Worm (Caenorhabditis elegans): ENCODE measurements around the gene hsp-60.

Gene hsp-60

ce11 chrIII:1603776-1604175 is 15.8 kb upstream of the hsp-60 start:
- no peak for TF ChIP-seq him-1 (tag; optimal IDR thresholded peaks at IDR 0.05)
- TF ChIP-seq dao-5 (tag; optimal IDR thresholded peaks at IDR 0.05), result no peak
- TF ChIP-seq W03F9.2 (tag; optimal IDR thresholded peaks at IDR 0.05), result no peak

DNA sequence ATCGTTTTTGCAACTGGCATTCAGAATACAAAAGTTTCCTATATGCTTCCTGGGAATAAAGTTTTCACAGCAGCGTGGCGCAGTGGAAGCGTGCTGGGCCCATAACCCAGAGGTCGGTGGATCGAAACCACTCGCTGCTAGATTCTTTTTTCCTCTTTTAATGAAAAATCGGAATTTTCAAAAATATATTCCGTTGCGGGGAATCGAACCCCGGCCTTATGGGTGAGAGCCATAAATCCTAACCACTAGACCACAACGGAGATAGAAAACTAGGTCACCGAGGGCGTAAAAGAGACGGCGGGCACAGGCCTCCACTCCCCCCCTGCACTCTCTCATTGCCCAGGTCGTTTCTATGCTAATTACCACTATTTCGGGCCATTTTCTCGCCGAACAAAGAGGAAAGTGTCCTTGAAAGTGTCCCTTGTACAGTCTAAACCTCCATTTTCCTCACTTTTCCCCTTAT is 15.0 kb upstream of the hsp-60 start, which contains the start of gene Y22D7AL.6:
Gene Y22D7AL.6 (plus strand): TSS at position 413 of the 463 bp plus-strand sequence.
- peak; percentile 40 for TF ChIP-seq him-1 (tag; optimal IDR thresholded peaks at IDR 0.05)
- peak; percentile 12 for TF ChIP-seq W03F9.2 (tag; optimal IDR thresholded peaks at IDR 0.05)
- peak; percentile 31 for TF ChIP-seq dao-5 (tag; optimal IDR thresholded peaks at IDR 0.05)

- TF ChIP-seq W03F9.2 (tag; optimal IDR thresholded peaks at IDR 0.05) (no peak), dao-5 (tag; optimal IDR thresholded peaks at IDR 0.05) (no peak), him-1 (tag; optimal IDR thresholded peaks at IDR 0.05) (no peak)
These were observed 11.9 kb upstream of the hsp-60 start for ce11 chrIII:1607659-1608058.

DNA sequence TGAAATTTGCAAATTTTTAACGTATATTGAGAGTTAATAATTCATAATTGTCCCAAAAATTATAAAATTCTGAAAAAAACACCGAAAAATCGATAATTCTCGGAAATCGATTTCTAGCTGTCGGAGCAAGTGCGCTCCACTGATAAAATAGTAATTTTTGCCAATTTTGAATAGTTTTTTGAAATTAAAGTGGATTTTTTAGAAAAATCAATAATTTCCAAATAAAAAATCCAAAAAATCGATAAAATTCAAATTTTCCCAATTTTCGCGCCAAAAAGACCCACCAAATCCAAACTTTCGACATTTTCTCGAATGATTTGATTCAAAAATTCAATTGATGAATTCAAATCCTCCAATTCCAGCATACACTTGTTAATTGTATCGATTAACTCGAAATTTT is 8.6 kb upstream of the hsp-60 start:
- TF ChIP-seq dao-5 (tag; optimal IDR thresholded peaks at IDR 0.05), result no peak

- TF ChIP-seq dao-5 (tag; optimal IDR thresholded peaks at IDR 0.05) (no peak), W03F9.2 (tag; optimal IDR thresholded peaks at IDR 0.05) (no peak), him-1 (tag; optimal IDR thresholded peaks at IDR 0.05) (no peak)
These were observed 6.5 kb upstream of the hsp-60 start for ce11 chrIII:1612974-1613568.

DNA sequence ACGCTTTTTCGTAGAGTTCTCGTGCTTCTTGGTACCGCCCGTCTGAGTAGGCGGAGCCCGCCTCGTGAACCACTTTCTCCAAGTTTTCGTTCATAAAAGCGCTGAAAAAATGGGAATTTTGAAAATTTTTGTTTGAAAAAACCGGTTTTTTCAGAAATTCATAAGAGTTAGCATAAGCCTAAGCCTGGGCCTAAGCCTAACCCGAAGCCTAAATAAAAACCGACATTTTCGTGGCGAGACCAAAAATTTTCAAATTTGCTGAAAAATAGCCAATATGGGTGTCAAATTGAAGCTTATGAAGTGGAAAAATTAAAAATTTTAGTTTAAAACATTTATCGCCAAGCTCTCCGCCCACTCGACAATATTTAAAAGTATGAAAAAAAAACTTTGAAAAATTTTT is 5.6 kb upstream of the hsp-60 start, which contains the start of gene Y22D7AL.9:
Gene Y22D7AL.9 (minus strand): TSS at position 101 of the 400 bp plus-strand sequence.
- TF ChIP-seq him-1 (tag; optimal IDR thresholded peaks at IDR 0.05), result no peak
- no peak for TF ChIP-seq W03F9.2 (tag; optimal IDR thresholded peaks at IDR 0.05)
- TF ChIP-seq dao-5 (tag; optimal IDR thresholded peaks at IDR 0.05), result no peak

DNA sequence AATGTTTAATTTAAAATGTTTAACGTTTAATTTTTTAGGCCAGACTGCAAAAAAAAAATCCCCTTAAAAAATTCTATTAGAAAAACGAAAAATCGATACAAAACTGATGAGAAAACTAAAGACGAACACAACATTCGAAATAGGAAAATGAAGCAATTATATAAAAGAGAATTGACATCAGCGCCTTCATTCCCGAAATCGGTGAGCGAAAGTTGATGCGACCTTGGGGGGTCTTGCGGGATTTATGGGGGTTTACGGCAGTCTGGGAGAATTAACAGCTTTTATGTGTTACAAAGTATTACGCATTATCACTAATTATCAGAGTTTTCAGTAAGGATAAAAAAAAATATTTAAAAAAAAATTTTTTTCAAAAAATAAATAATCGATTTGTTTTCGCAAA is 5.1 kb upstream of the hsp-60 start:
- TF ChIP-seq him-1 (tag; optimal IDR thresholded peaks at IDR 0.05) (no peak), W03F9.2 (tag; optimal IDR thresholded peaks at IDR 0.05) (no peak), dao-5 (tag; optimal IDR thresholded peaks at IDR 0.05) (no peak)

DNA sequence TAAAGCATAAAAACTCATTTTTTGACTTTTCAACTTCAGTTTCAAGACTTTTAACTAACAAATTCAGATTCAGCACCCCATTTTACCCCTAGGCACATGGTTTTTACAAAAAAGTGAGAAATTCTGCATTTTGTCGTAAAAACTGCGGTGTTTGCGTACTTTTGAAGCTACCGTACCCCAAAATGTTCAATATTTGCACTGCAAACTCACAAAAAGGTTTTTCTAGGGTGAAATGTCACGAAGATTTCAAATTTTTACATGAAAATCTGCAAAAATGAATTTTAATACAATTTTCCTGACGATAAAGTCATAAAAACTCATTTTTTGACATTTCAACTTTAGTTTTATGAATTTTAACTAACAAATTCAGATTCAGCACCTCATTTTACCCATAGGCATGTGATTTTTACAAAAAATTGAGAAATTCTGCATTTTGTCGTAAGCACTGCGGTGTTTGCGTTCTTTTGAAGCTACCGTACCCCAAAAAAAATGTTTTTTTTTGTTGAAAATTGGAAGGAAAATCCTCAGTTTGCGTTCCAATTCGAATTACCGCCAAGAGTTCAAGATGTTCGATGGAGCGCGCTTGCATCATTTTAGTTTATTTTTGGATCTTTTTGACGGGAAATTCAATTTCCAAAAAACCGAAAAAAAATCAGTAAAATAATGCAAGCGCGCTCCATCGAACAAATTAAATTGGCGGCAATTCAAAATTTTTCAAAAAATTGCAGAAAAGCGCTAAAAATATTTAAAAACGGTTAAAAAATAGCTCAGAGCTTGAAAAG is 3.1 kb upstream of the hsp-60 start:
- no peak for TF ChIP-seq W03F9.2 (tag; optimal IDR thresholded peaks at IDR 0.05)
- peak; percentile 33 for TF ChIP-seq dao-5 (tag; optimal IDR thresholded peaks at IDR 0.05)
- TF ChIP-seq him-1 (tag; optimal IDR thresholded peaks at IDR 0.05), result no peak

- TF ChIP-seq him-1 (tag; optimal IDR thresholded peaks at IDR 0.05), result no peak
- no peak for TF ChIP-seq W03F9.2 (tag; optimal IDR thresholded peaks at IDR 0.05)
- TF ChIP-seq dao-5 (tag; optimal IDR thresholded peaks at IDR 0.05), result no peak
These were observed 1.2 kb upstream of the hsp-60 start for ce11 chrIII:1618312-1618711.

- TF ChIP-seq W03F9.2 (tag; optimal IDR thresholded peaks at IDR 0.05) (peak; percentile 93), dao-5 (tag; optimal IDR thresholded peaks at IDR 0.05) (peak; percentile 67), him-1 (tag; optimal IDR thresholded peaks at IDR 0.05) (peak; percentile 94)
These were observed 627 bp upstream of the hsp-60 start, which contains the start of gene Y22D7AL.10 for ce11 chrIII:1618915-1619314. Gene Y22D7AL.10, minus strand, starts transcription at chrIII:1618929.

DNA sequence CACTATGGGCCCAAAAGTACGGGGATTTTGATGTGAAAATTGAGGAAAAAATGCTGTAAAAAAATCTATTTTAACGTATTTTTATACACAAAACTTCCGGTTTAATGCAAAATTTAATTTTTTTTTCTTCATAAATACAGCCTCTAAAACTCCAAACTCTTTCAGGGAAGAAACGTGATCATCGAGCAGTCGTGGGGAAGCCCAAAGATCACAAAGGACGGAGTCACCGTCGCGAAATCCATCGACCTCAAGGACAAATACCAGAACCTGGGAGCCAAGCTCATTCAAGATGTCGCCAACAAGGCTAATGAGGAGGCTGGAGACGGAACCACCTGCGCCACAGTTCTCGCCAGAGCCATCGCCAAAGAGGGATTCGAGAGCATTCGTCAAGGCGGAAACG is 348 bp downstream of the hsp-60 start:
- no peak for TF ChIP-seq W03F9.2 (tag; optimal IDR thresholded peaks at IDR 0.05)
- no peak for TF ChIP-seq dao-5 (tag; optimal IDR thresholded peaks at IDR 0.05)
- no peak for TF ChIP-seq him-1 (tag; optimal IDR thresholded peaks at IDR 0.05)

DNA sequence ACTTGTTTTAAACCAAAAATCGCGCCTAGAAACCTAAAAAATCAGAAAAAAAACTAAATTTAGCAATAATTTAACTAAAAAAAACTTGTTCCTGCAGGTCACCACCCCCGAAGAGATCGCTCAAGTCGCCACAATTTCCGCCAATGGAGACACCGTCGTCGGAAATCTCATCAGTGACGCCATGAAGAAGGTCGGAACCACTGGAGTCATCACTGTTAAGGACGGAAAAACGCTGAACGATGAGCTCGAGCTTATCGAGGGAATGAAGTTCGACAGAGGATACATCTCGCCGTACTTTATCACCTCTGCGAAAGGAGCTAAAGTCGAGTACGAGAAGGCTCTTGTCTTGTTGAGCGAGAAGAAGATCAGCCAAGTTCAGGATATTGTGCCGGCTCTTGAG is 1.8 kb downstream of the hsp-60 start:
- TF ChIP-seq W03F9.2 (tag; optimal IDR thresholded peaks at IDR 0.05), result no peak
- TF ChIP-seq him-1 (tag; optimal IDR thresholded peaks at IDR 0.05), result no peak
- TF ChIP-seq dao-5 (tag; optimal IDR thresholded peaks at IDR 0.05), result no peak

ce11 chrIII:1622329-1622728 is 2.8 kb downstream of the hsp-60 start:
- TF ChIP-seq him-1 (tag; optimal IDR thresholded peaks at IDR 0.05), result no peak
- TF ChIP-seq dao-5 (tag; optimal IDR thresholded peaks at IDR 0.05), result no peak
- no peak for TF ChIP-seq W03F9.2 (tag; optimal IDR thresholded peaks at IDR 0.05)

DNA sequence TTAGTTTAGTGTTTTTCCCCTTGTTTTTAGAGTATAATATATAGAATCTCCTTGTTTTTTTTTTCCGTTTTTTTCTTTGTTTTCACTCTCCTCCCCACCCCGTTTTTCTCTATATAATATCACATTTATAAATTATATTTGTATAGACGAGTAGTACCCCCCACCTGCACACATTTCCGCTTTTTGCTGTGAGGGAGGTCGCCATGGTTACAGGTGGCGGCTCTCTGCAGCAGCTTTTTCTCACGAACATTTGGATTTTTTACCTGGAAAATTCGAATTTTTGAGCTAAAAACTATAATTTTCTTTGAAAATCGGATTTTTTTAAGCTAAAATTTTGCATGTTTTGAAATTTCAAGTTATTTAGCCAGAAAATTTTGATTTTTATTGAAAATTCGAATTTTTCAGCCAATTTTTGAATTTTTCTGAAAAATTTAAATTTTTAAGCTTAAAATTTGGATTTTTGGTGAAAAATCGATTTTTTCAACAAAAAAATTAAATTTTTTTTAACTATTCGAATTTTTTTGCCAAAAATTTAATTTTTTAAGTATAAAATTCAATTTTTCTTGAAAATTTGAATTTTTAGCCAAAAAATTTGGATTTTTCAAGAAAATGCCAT is 6.2 kb downstream of the hsp-60 start:
- TF ChIP-seq W03F9.2 (tag; optimal IDR thresholded peaks at IDR 0.05) (no peak), dao-5 (tag; optimal IDR thresholded peaks at IDR 0.05) (no peak), him-1 (tag; optimal IDR thresholded peaks at IDR 0.05) (no peak)

Measured in whole organism, L4/young adult.